Worm (Caenorhabditis elegans) whole organism, late embryonic: Measurements from ENCODE around the gene K10H10.10.
A peak's percentile ranks its signal among the peaks of the same experiment; 100 is the strongest.

Experiments
- C38D4.7 ChIP-seq: fragments of 200-800 bp; sonication (Bioruptor generic); optimal IDR thresholded peaks from 2 replicates; lab custom pipeline; 2018; ENCODE audit warnings: mild to moderate bottlenecking, missing genetic modification characterization, moderate library complexity, missing compliant biosample characterization
- K02D7.2 ChIP-seq: sonication (generic microtip); optimal IDR thresholded peaks from 2 replicates; lab custom pipeline; 2017; ENCODE audit warnings: mild to moderate bottlenecking, missing genetic modification characterization, missing compliant biosample characterization
- T23F11.4 ChIP-seq: fragments of 200-800 bp; sonication (Bioruptor generic); optimal IDR thresholded peaks from 2 replicates; lab custom pipeline; 2018; ENCODE audit warnings: mild to moderate bottlenecking, missing genetic modification characterization, missing compliant biosample characterization
- Y22D7AL.16 ChIP-seq: sonication (generic microtip); optimal IDR thresholded peaks from 2 replicates; lab custom pipeline; 2016; ENCODE audit warnings: missing genetic modification characterization, missing compliant biosample characterization
- ahr-1 ChIP-seq: sonication (generic microtip); optimal IDR thresholded peaks from 2 replicates; lab custom pipeline; 2016; ENCODE audit warnings: missing genetic modification characterization, missing compliant biosample characterization
- ceh-18 ChIP-seq: sonication (generic microtip); optimal IDR thresholded peaks from 2 replicates; lab custom pipeline; 2016; ENCODE audit warnings: missing genetic modification characterization, missing compliant biosample characterization
- ceh-24 ChIP-seq: sonication (generic microtip); optimal IDR thresholded peaks from 2 replicates; lab custom pipeline; 2016; ENCODE audit warnings: mild to moderate bottlenecking, missing genetic modification characterization, missing compliant biosample characterization
- ceh-31 ChIP-seq: sonication (generic microtip); optimal IDR thresholded peaks from 2 replicates; lab custom pipeline; 2016; ENCODE audit warnings: missing genetic modification characterization, missing compliant biosample characterization
- ceh-48 ChIP-seq: sonication (generic microtip); optimal IDR thresholded peaks from 2 replicates; lab custom pipeline; 2016; ENCODE audit warnings: missing genetic modification characterization, inconsistent platforms, missing compliant biosample characterization
- che-1 ChIP-seq: sonication (generic microtip); optimal IDR thresholded peaks from 2 replicates; lab custom pipeline; 2016; ENCODE audit warnings: mild to moderate bottlenecking, missing genetic modification characterization, missing compliant biosample characterization
- dmd-4 ChIP-seq: sonication (generic microtip); optimal IDR thresholded peaks from 2 replicates; lab custom pipeline; 2016; ENCODE audit warnings: borderline replicate concordance, missing genetic modification characterization, missing compliant biosample characterization
- elt-4 ChIP-seq: sonication (generic microtip); optimal IDR thresholded peaks from 2 replicates; lab custom pipeline; 2016; ENCODE audit warnings: missing genetic modification characterization, missing compliant biosample characterization
- eyg-1 ChIP-seq: sonication (generic microtip); optimal IDR thresholded peaks from 2 replicates; lab custom pipeline; 2016; ENCODE audit warnings: missing genotype, missing genetic modification characterization, missing compliant biosample characterization
- fax-1 ChIP-seq: sonication (generic microtip); optimal IDR thresholded peaks from 2 replicates; lab custom pipeline; 2016; ENCODE audit warnings: missing genotype, missing genetic modification characterization, missing compliant biosample characterization
- fkh-6 ChIP-seq: sonication (generic microtip); optimal IDR thresholded peaks from 2 replicates; lab custom pipeline; 2016; ENCODE audit warnings: missing genetic modification characterization, missing compliant biosample characterization
- hlh-15 ChIP-seq: sonication (generic microtip); optimal IDR thresholded peaks from 2 replicates; lab custom pipeline; 2016; ENCODE audit warnings: missing genetic modification characterization, missing compliant biosample characterization
- hlh-8 ChIP-seq: sonication (generic microtip); optimal IDR thresholded peaks from 2 replicates; lab custom pipeline; 2016; ENCODE audit warnings: missing genotype, missing genetic modification characterization, missing compliant biosample characterization
- lin-11 ChIP-seq: fragments of 200-800 bp; sonication (Bioruptor generic); optimal IDR thresholded peaks from 2 replicates; lab custom pipeline; 2018; ENCODE audit warnings: mild to moderate bottlenecking, missing genetic modification characterization, missing compliant biosample characterization
- madf-2 ChIP-seq: sonication (generic microtip); optimal IDR thresholded peaks from 2 replicates; lab custom pipeline; 2017; ENCODE audit warnings: missing genetic modification characterization, missing compliant biosample characterization
- mec-3 ChIP-seq: sonication (generic microtip); optimal IDR thresholded peaks from 2 replicates; lab custom pipeline; 2016; ENCODE audit warnings: borderline replicate concordance, missing genetic modification characterization, missing compliant biosample characterization
- nfya-1 ChIP-seq: sonication (generic microtip); optimal IDR thresholded peaks from 2 replicates; lab custom pipeline; 2017; ENCODE audit warnings: missing genetic modification characterization, mild to moderate bottlenecking, missing compliant biosample characterization, antibody characterized with exemption, moderate library complexity
- nhr-11 ChIP-seq: fragments of 150-350 bp; optimal IDR thresholded peaks from 2 replicates; lab custom pipeline; 2014; ENCODE audit warnings: missing biosample characterization, missing genetic modification characterization
- nhr-232 ChIP-seq: sonication (generic microtip); optimal IDR thresholded peaks from 2 replicates; lab custom pipeline; 2016; ENCODE audit warnings: missing genetic modification characterization, missing compliant biosample characterization
- npax-4 ChIP-seq: sonication (generic microtip); optimal IDR thresholded peaks from 2 replicates; lab custom pipeline; 2016; ENCODE audit warnings: missing genetic modification characterization, missing compliant biosample characterization
- pag-3 ChIP-seq: sonication (generic microtip); optimal IDR thresholded peaks from 2 replicates; lab custom pipeline; 2016; ENCODE audit warnings: missing compliant biosample characterization, missing genetic modification characterization, borderline replicate concordance
- pat-9 ChIP-seq: fragments of 200-800 bp; sonication (Bioruptor generic); optimal IDR thresholded peaks from 2 replicates; lab custom pipeline; 2018; ENCODE audit warnings: mild to moderate bottlenecking, missing genetic modification characterization, moderate library complexity, missing compliant biosample characterization
- pha-4 ChIP-seq: fragments of 150-350 bp; optimal IDR thresholded peaks from 2 replicates; lab custom pipeline; 2018; ENCODE audit warnings: missing biosample characterization, missing genetic modification reagents, missing genetic modification characterization
- pros-1 ChIP-seq: fragments of 150-350 bp; optimal IDR thresholded peaks from 2 replicates; lab custom pipeline; 2014; ENCODE audit warnings: missing biosample characterization, missing genetic modification reagents, missing genetic modification characterization
- ref-2 ChIP-seq: sonication (generic microtip); optimal IDR thresholded peaks from 2 replicates; lab custom pipeline; 2016; ENCODE audit warnings: missing genetic modification characterization, missing compliant biosample characterization
- rnt-1 ChIP-seq: sonication (generic microtip); optimal IDR thresholded peaks from 2 replicates; lab custom pipeline; 2016; ENCODE audit warnings: missing genetic modification characterization, missing compliant biosample characterization
- sdc-2 ChIP-seq: sonication (generic microtip); optimal IDR thresholded peaks from 2 replicates; lab custom pipeline; 2016; ENCODE audit warnings: missing genotype, missing genetic modification characterization, missing compliant biosample characterization
- sox-2 ChIP-seq: fragments of 200-800 bp; sonication (Bioruptor generic); IDR thresholded peaks from 2 replicates; pipeline ENCODE4 v1.3.6; 2022; ENCODE audit warnings: missing genetic modification reagents, missing genetic modification characterization, missing compliant biosample characterization
- syd-9 ChIP-seq: sonication (generic microtip); optimal IDR thresholded peaks from 2 replicates; lab custom pipeline; 2016; ENCODE audit warnings: mild to moderate bottlenecking, missing genetic modification characterization, moderate library complexity, missing compliant biosample characterization
- tbx-2 ChIP-seq: sonication (generic microtip); optimal IDR thresholded peaks from 2 replicates; lab custom pipeline; 2016; ENCODE audit warnings: missing genetic modification characterization, missing compliant biosample characterization
- ttx-3 ChIP-seq: sonication (generic microtip); optimal IDR thresholded peaks from 2 replicates; lab custom pipeline; 2016; ENCODE audit warnings: missing genetic modification reagents, missing genetic modification characterization, missing compliant biosample characterization
- ztf-16 ChIP-seq: sonication (generic microtip); optimal IDR thresholded peaks from 2 replicates; lab custom pipeline; 2017; ENCODE audit warnings: missing genetic modification characterization, missing compliant biosample characterization

K10H10.10 gene

DNA sequence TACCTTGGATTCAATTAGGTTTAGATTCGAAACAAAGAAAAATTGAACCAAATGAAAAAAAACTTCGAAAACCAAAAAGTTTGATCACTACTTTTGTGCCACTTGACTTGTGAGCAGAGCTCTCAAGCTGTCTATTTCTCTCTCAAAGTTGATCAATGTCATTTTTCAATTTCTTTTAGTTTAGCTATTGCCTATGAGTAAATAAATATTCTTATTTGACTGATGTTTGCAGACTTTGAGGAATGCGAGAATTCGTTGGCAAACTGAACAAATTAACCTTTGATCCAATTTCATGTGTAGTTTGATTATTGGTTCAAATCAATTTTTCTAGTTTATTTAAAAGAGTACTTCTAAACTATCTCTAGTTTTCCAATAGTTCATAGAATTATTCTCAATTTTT is 23.8 kb upstream of the K10H10.10 start:
- no peak for TF ChIP-seq ref-2 (tag; lab: Kevin White, UChicago)
- TF ChIP-seq pat-9 (tag; lab: Kevin White, UChicago) = no peak

DNA sequence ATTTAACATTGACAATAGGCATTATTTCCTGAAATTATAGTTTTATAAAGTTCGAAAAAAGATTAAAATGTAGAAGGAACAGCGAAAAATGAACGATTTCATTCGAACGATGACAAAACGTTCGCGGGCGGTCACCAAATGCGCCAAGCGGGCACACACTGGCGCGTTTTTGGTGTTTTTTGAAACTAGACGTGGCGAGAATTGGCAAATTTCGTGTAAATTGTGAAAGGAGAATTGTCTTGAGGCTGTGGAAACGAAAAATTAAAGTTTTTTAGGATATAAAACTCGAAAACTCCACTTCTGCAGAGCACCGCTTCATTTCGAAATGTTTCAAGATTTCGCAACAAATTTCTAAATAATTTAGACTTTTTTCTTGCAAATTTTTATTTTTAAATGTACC is 18.9 kb upstream of the K10H10.10 start, which contains the start of gene usp-14:
TSS of gene usp-14 (minus strand) at position 28 of the 400 bp plus-strand sequence.
- peak; percentile 25 for TF ChIP-seq ceh-31 (tag; lab: Kevin White, UChicago)
- no peak for TF ChIP-seq ceh-24 (tag; lab: Kevin White, UChicago)
- no peak for TF ChIP-seq hlh-15 (tag; lab: Kevin White, UChicago)
- TF ChIP-seq hlh-8 = no peak
- TF ChIP-seq ceh-48 (tag; lab: Kevin White, UChicago) = no peak
- no peak for TF ChIP-seq tbx-2 (tag; lab: Kevin White, UChicago)
- no peak for TF ChIP-seq elt-4 (tag; lab: Kevin White, UChicago)

- peak; percentile 4 for TF ChIP-seq nfya-1 (tag; lab: Kevin White, UChicago)
- TF ChIP-seq hlh-8 = no peak
These were observed 18.2 kb upstream of the K10H10.10 start, which contains the start of gene vnut-1 for ce11 chrII:14489407-14489806. Gene vnut-1, plus strand, starts transcription at chrII:14489802.

- TF ChIP-seq ceh-48 (tag; lab: Kevin White, UChicago) = no peak
- no peak for TF ChIP-seq che-1 (tag; lab: Kevin White, UChicago)
- TF ChIP-seq tbx-2 (tag; lab: Kevin White, UChicago) = no peak
- TF ChIP-seq nhr-11 (tag; lab: Kevin White, UChicago) = no peak
- TF ChIP-seq fkh-6 = no peak
- TF ChIP-seq sox-2 (GFP tag; lab: Robert Waterston, UW) = no peak
- TF ChIP-seq sdc-2 (tag; lab: Kevin White, UChicago) = no peak
- TF ChIP-seq Y22D7AL.16 = no peak
- no peak for TF ChIP-seq ref-2 (tag; lab: Kevin White, UChicago)
- no peak for TF ChIP-seq dmd-4
These were observed 14.9 kb upstream of the K10H10.10 start for ce11 chrII:14492592-14493196.

ce11 chrII:14494014-14494413 is 13.6 kb upstream of the K10H10.10 start:
- TF ChIP-seq pag-3 = no peak
- TF ChIP-seq ceh-24 (tag; lab: Kevin White, UChicago) = no peak
- TF ChIP-seq ceh-18 (tag; lab: Kevin White, UChicago) = no peak
- TF ChIP-seq tbx-2 (tag; lab: Kevin White, UChicago) = no peak
- TF ChIP-seq nhr-232 (tag; lab: Kevin White, UChicago) = no peak
- no peak for TF ChIP-seq K02D7.2
- no peak for TF ChIP-seq ttx-3 (tag; lab: Kevin White, UChicago)
- no peak for TF ChIP-seq mec-3 (tag; lab: Kevin White, UChicago)
- no peak for TF ChIP-seq pros-1 (tag; lab: Kevin White, UChicago)
- no peak for TF ChIP-seq syd-9
- no peak for TF ChIP-seq che-1 (tag; lab: Kevin White, UChicago)
- no peak for TF ChIP-seq eyg-1 (tag; lab: Kevin White, UChicago)
- TF ChIP-seq T23F11.4 (GFP tag; lab: Kevin White, UChicago) = no peak
- no peak for TF ChIP-seq C38D4.7 (GFP tag; lab: Kevin White, UChicago)
- TF ChIP-seq ceh-48 (tag; lab: Kevin White, UChicago) = no peak
- TF ChIP-seq fax-1 (tag; lab: Kevin White, UChicago) = no peak
- TF ChIP-seq rnt-1 (tag; lab: Kevin White, UChicago) = no peak
- TF ChIP-seq pha-4 = no peak

ce11 chrII:14494414-14494463 is 13.3 kb upstream of the K10H10.10 start, which contains the start of gene cysl-2:
Gene cysl-2, minus strand, starts transcription at chrII:14494451.
- no peak for TF ChIP-seq hlh-8
- TF ChIP-seq ztf-16 (tag; lab: Kevin White, UChicago) = no peak
- no peak for TF ChIP-seq ahr-1
- TF ChIP-seq fax-1 (tag; lab: Kevin White, UChicago) = no peak
- no peak for TF ChIP-seq syd-9
- TF ChIP-seq madf-2 (tag; lab: Kevin White, UChicago) = no peak
- no peak for TF ChIP-seq C38D4.7 (GFP tag; lab: Kevin White, UChicago)
- TF ChIP-seq fkh-6 = no peak
- no peak for TF ChIP-seq npax-4
- no peak for TF ChIP-seq nhr-11 (tag; lab: Kevin White, UChicago)
- no peak for TF ChIP-seq pros-1 (tag; lab: Kevin White, UChicago)
- no peak for TF ChIP-seq lin-11 (tag; lab: Kevin White, UChicago)
- no peak for TF ChIP-seq ceh-48 (tag; lab: Kevin White, UChicago)
